Worm (Caenorhabditis elegans) whole organism, L4 larva: ENCODE data around the gene C52G5.2.

Experiments used
- F49E8.2 ChIP-seq: sonication (generic microtip); optimal IDR thresholded peaks from 2 replicates; lab custom pipeline; 2016; ENCODE audit warnings: missing compliant biosample characterization, mild to moderate bottlenecking, missing genetic modification characterization, borderline replicate concordance
- aly-2 ChIP-seq: sonication (generic microtip); optimal IDR thresholded peaks from 2 replicates; lab custom pipeline; 2018; ENCODE audit warnings: missing biosample characterization, missing genetic modification characterization
- ama-1 ChIP-seq: fragments of 150-350 bp; optimal IDR thresholded peaks from 2 replicates; lab custom pipeline; 2014; ENCODE audit warnings: inconsistent platforms, mixed read lengths
- ceh-20 ChIP-seq: fragments of 200-800 bp; sonication (Bioruptor generic); IDR thresholded peaks from 2 replicates; pipeline ENCODE4 v1.3.6; 2022; ENCODE audit warnings: missing genetic modification reagents, missing genetic modification characterization, missing compliant biosample characterization
- fkh-10 ChIP-seq: fragments of 150-350 bp; optimal IDR thresholded peaks from 2 replicates; lab custom pipeline; 2014; ENCODE audit warnings: missing biosample characterization, missing genetic modification reagents, missing genetic modification characterization
- mep-1 ChIP-seq: fragments of 150-350 bp; sonication (generic microtip); optimal IDR thresholded peaks from 3 replicates; lab custom pipeline; 2014; ENCODE audit warnings: missing biosample characterization, missing genetic modification characterization
- nhr-237 ChIP-seq: sonication (generic microtip); optimal IDR thresholded peaks from 2 replicates; lab custom pipeline; 2017; ENCODE audit warnings: missing biosample characterization, missing genetic modification characterization
- nhr-28 ChIP-seq: fragments of 150-350 bp; optimal IDR thresholded peaks from 2 replicates; lab custom pipeline; 2014; ENCODE audit warnings: missing biosample characterization, missing genetic modification characterization
- nhr-41 ChIP-seq: fragments of 200-800 bp; sonication (Bioruptor generic); IDR thresholded peaks from 2 replicates; pipeline ENCODE4 v1.3.6; 2022; ENCODE audit warnings: missing genetic modification reagents, missing genetic modification characterization, missing compliant biosample characterization
- pha-4 ChIP-seq, 2 experiments: fragments of 150-350 bp in 1 of 2; fragments of 200-800 bp in 1 of 2; sonication (Bioruptor generic) in 1 of 2; IDR thresholded peaks in 1 of 2; optimal IDR thresholded peaks in 1 of 2; 2 replicates each; pipeline versions ENCODE4 v1.3.6 to Lab custom; 2014 to 2022; ENCODE audit warnings: missing genetic modification characterization in 2 of 2, missing genetic modification reagents in 2 of 2, missing biosample characterization in 1 of 2, missing compliant biosample characterization in 1 of 2
- unc-130 ChIP-seq: sonication (generic microtip); optimal IDR thresholded peaks from 2 replicates; lab custom pipeline; 2016; ENCODE audit warnings: missing genetic modification reagents, missing genetic modification characterization, missing compliant biosample characterization
- zag-1 ChIP-seq: fragments of 150-350 bp; optimal IDR thresholded peaks from 2 replicates; lab custom pipeline; 2014; ENCODE audit warnings: missing biosample characterization, missing genetic modification characterization

DNA sequence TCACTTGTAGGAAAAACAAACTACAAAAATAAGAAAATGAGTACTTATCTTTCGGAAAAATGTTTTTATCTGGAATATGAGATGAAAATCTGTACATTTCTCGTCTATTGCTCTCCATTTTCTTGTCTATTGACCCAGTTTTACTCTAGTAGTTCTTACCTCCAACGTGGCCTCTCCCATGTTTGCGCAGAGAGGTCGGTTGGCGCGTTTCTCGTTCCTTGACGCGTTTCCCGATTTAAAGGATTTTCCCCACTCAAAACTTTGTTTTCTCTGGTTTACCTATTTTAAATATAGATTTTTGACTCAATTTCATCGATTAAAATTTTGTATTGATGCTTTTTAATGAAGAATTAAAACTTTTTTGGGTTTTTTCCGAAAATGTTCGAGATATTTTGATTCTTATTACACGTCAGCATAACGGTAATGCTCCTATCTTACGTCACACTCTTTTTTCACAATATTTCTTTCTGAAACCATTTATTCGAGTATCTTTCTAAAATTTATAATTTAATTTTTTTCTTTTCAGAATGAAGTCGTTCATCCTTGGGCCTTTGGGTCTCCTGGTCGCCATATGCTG, 17.7 kb downstream of the C52G5.2 start, which contains the start of gene T14G8.3:
- no peak for TF ChIP-seq nhr-41 (GFP tag; lab: Robert Waterston, UW)
- no peak for TF ChIP-seq fkh-10 (GFP tag; lab: Kevin White, UChicago)
- TF ChIP-seq nhr-237: no peak
- TF ChIP-seq zag-1: no peak
- TF ChIP-seq aly-2 (tag; lab: Kevin White, UChicago): no peak
- no peak for TF ChIP-seq ama-1
- peak; percentile 83 for TF ChIP-seq mep-1 (tag; lab: Kevin White, UChicago)
- no peak for TF ChIP-seq pha-4 (GFP tag; IDR thresholded peaks at IDR 0.05; lab: Robert Waterston, UW)
- no peak for TF ChIP-seq pha-4 (tag; optimal IDR thresholded peaks at IDR 0.05; lab: Kevin White, UChicago)
- TF ChIP-seq nhr-28: peak; percentile 58
- no peak for TF ChIP-seq unc-130
- TF ChIP-seq ceh-20 (GFP tag; lab: Robert Waterston, UW): no peak
- TF ChIP-seq F49E8.2: no peak
